Worm (Caenorhabditis elegans) whole organism, late embryonic: ENCODE data around the gene C53D6.7.

Source experiments
- C08G9.2 ChIP-seq: sonication (generic microtip); optimal IDR thresholded peaks from 2 replicates; lab custom pipeline; 2016; ENCODE audit warnings: mild to moderate bottlenecking, missing genetic modification characterization, moderate library complexity, missing compliant biosample characterization
- F13H6.1 ChIP-seq: sonication (generic microtip); optimal IDR thresholded peaks from 2 replicates; lab custom pipeline; 2016; ENCODE audit warnings: missing genetic modification characterization, missing compliant biosample characterization
- ceh-19 ChIP-seq: fragments of 200-800 bp; sonication (Bioruptor generic); optimal IDR thresholded peaks from 2 replicates; lab custom pipeline; 2018; ENCODE audit warnings: mild to moderate bottlenecking, missing genetic modification characterization, missing compliant biosample characterization
- dmd-4 ChIP-seq: sonication (generic microtip); optimal IDR thresholded peaks from 2 replicates; lab custom pipeline; 2016; ENCODE audit warnings: borderline replicate concordance, missing genetic modification characterization, missing compliant biosample characterization
- hlh-8 ChIP-seq: sonication (generic microtip); optimal IDR thresholded peaks from 2 replicates; lab custom pipeline; 2016; ENCODE audit warnings: missing genotype, missing genetic modification characterization, missing compliant biosample characterization
- nhr-11 ChIP-seq: fragments of 150-350 bp; optimal IDR thresholded peaks from 2 replicates; lab custom pipeline; 2014; ENCODE audit warnings: missing biosample characterization, missing genetic modification characterization
- pha-2 ChIP-seq: sonication (generic microtip); optimal IDR thresholded peaks from 2 replicates; lab custom pipeline; 2017; ENCODE audit warnings: mild to moderate bottlenecking, missing genetic modification characterization, missing compliant biosample characterization
- pqm-1 ChIP-seq: sonication (generic microtip); optimal IDR thresholded peaks from 2 replicates; lab custom pipeline; 2016; ENCODE audit warnings: missing genetic modification characterization, missing compliant biosample characterization
- ref-2 ChIP-seq: sonication (generic microtip); optimal IDR thresholded peaks from 2 replicates; lab custom pipeline; 2016; ENCODE audit warnings: missing genetic modification characterization, missing compliant biosample characterization
- ttx-3 ChIP-seq: sonication (generic microtip); optimal IDR thresholded peaks from 2 replicates; lab custom pipeline; 2016; ENCODE audit warnings: missing genetic modification reagents, missing genetic modification characterization, missing compliant biosample characterization

DNA sequence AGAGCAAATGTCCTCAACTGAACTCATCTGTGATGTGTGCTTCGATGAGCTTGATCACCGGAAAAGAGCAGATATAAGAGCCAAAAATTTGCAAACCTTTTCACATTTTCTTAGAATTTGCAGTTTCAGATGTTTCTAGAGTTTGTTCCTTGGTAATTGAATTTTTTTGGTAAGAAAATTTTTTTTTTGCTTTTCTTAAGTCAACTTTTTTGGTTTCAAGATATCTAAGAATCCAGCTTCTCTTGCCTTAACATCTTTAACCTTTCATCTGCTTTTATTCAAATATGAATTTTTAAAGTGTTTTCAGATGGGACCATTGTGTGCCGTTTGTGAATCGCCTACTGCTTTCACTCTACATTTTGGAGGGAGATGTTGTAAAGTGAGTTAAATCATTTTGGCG is 32.7 kb upstream of the C53D6.7 start, which contains the start of gene nhr-11:
- TF ChIP-seq pqm-1 (tag; lab: Kevin White, UChicago) (no peak), ceh-19 (GFP tag; lab: Kevin White, UChicago) (no peak), ref-2 (tag; lab: Kevin White, UChicago) (no peak), nhr-11 (no peak), hlh-8 (tag; lab: Kevin White, UChicago) (no peak), F13H6.1 (tag; lab: Kevin White, UChicago) (no peak), C08G9.2 (tag; lab: Kevin White, UChicago) (no peak), pha-2 (tag; lab: Kevin White, UChicago) (no peak), ttx-3 (no peak), dmd-4 (tag; lab: Kevin White, UChicago) (no peak)
